Fruit fly (Drosophila melanogaster) S2 (cell line): ENCODE data around the gene CCAP-R.

Experiments
- CG8478 ChIP-seq: fragments of >200 bp; optimal IDR thresholded peaks from 2 replicates; lab custom pipeline; 2018
- CTCF ChIP-seq, 2 experiments: fragments of >200 bp; optimal IDR thresholded peaks; 2 replicates each; lab custom pipeline; 2018

dm6 chr3R:25941310-25941709 is 14.8 kb downstream of the CCAP-R start:
- TF ChIP-seq CTCF (optimal IDR thresholded peaks at IDR 0.05; lab: Kevin White, UChicago) (no peak), CG8478 (lab: Kevin White, UChicago) (no peak)
